Worm (Caenorhabditis elegans) whole organism, L2 larva: Measurements from ENCODE around the gene sru-20.

ENCODE experiments used
- ceh-82 ChIP-seq: fragments of 150-350 bp; optimal IDR thresholded peaks from 2 replicates; lab custom pipeline; 2014; ENCODE audit warnings: missing biosample characterization, missing genetic modification characterization
- elt-1 ChIP-seq: fragments of 150-350 bp; optimal IDR thresholded peaks from 2 replicates; lab custom pipeline; 2014; ENCODE audit warnings: missing biosample characterization, missing genetic modification characterization
- fos-1 ChIP-seq: fragments of 150-350 bp; optimal IDR thresholded peaks from 2 replicates; lab custom pipeline; 2014; ENCODE audit warnings: missing biosample characterization, missing genetic modification characterization
- lin-13 ChIP-seq: fragments of 150-350 bp; optimal IDR thresholded peaks from 2 replicates; lab custom pipeline; 2014; ENCODE audit warnings: missing biosample characterization, missing genetic modification reagents, missing genetic modification characterization
- lin-39 ChIP-seq: fragments of 150-350 bp; optimal IDR thresholded peaks from 2 replicates; lab custom pipeline; 2014; ENCODE audit warnings: missing biosample characterization, missing genetic modification reagents, missing genetic modification characterization
- lsy-2 ChIP-seq, 2 experiments: fragments of 150-350 bp in 1 of 2; sonication (generic microtip) in 1 of 2; optimal IDR thresholded peaks; 2 replicates each; lab custom pipeline; 2014 to 2017; ENCODE audit warnings: missing biosample characterization in 2 of 2, missing genetic modification characterization in 2 of 2
- nhr-12 ChIP-seq: fragments of 150-350 bp; optimal IDR thresholded peaks from 2 replicates; lab custom pipeline; 2014; ENCODE audit warnings: missing biosample characterization, missing genetic modification characterization
- peb-1 ChIP-seq: fragments of 150-350 bp; optimal IDR thresholded peaks from 2 replicates; lab custom pipeline; 2014; ENCODE audit warnings: missing biosample characterization, missing genetic modification characterization
- skn-1 ChIP-seq: sonication (generic microtip); optimal IDR thresholded peaks from 2 replicates; lab custom pipeline; 2017; ENCODE audit warnings: missing biosample characterization, missing genetic modification characterization
- unc-62 ChIP-seq: fragments of 150-350 bp; optimal IDR thresholded peaks from 2 replicates; lab custom pipeline; 2014; ENCODE audit warnings: missing biosample characterization, missing genetic modification reagents, missing genetic modification characterization

ce11 chrIV:12544624-12545023 is 49.3 kb downstream of the sru-20 start:
- TF ChIP-seq skn-1 (tag; lab: Kevin White, UChicago) (no peak), lsy-2 (tag; optimal IDR thresholded peaks at IDR 0.05; lab: Kevin White, UChicago) (no peak), elt-1 (no peak), lin-39 (tag; lab: Kevin White, UChicago) (no peak), ceh-82 (tag; lab: Kevin White, UChicago) (no peak), unc-62 (no peak), nhr-12 (no peak), peb-1 (no peak), lin-13 (GFP tag; lab: Kevin White, UChicago) (no peak), fos-1 (tag; lab: Kevin White, UChicago) (no peak)
